Fruit fly (Drosophila melanogaster) whole organism: Measurements from ENCODE around the gene Jon99Fi.

Experiments
- CG8478 ChIP-seq: fragments of >200 bp; optimal IDR thresholded peaks from 2 replicates; lab custom pipeline; 2018; ENCODE audit warnings: inconsistent platforms
- Dll ChIP-seq: fragments of >200 bp; optimal IDR thresholded peaks from 2 replicates; lab custom pipeline; 2017
- psq ChIP-seq: fragments of >200 bp; optimal IDR thresholded peaks from 2 replicates; lab custom pipeline; 2017

DNA sequence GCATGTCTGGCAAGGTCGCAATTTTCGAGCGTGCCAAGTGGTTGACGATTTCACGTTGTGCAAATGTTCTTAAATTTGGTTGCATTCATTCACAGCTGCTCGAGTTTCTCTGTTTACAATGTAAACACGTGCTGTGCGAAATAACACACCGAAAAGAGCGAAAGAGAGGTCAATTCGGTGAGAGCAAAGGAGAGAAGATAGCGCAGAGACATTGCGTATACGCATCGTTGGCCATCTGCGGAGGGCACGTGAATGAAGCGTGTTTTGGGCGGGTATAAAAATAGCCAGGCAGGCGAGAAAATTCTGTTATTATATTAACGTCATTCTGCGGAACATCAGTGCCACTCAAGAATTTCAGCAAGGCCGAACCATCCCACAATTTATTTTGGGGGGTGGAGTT is 34.3 kb upstream of the Jon99Fi start:
- TF ChIP-seq psq (lab: Kevin White, UChicago) (no peak), CG8478 (no peak), Dll (lab: Kevin White, UChicago) (no peak)
